Worm (Caenorhabditis elegans): ENCODE measurements around the gene H01M10.2.

- TF ChIP-seq tbx-2 (tag; optimal IDR thresholded peaks at IDR 0.05) (peak; percentile 65), ets-4 (tag; optimal IDR thresholded peaks at IDR 0.05) (no peak), nhr-11 (tag; optimal IDR thresholded peaks at IDR 0.05) (no peak), ceh-14 (tag; optimal IDR thresholded peaks at IDR 0.05) (peak; percentile 74), sox-2 (GFP tag; IDR thresholded peaks at IDR 0.05) (no peak), nfya-1 (tag; optimal IDR thresholded peaks at IDR 0.05) (peak; percentile 61), ahr-1 (tag; optimal IDR thresholded peaks at IDR 0.05) (no peak), Y22D7AL.16 (tag; optimal IDR thresholded peaks at IDR 0.05) (no peak), C08G9.2 (tag; optimal IDR thresholded peaks at IDR 0.05) (peak; percentile 40)
These were observed 13.3 kb upstream of the H01M10.2 start for ce11 chrX:2598833-2599279.

All from whole organism, late embryonic.